Fruit fly (Drosophila melanogaster): ENCODE measurements around the gene Smn.

DNA sequence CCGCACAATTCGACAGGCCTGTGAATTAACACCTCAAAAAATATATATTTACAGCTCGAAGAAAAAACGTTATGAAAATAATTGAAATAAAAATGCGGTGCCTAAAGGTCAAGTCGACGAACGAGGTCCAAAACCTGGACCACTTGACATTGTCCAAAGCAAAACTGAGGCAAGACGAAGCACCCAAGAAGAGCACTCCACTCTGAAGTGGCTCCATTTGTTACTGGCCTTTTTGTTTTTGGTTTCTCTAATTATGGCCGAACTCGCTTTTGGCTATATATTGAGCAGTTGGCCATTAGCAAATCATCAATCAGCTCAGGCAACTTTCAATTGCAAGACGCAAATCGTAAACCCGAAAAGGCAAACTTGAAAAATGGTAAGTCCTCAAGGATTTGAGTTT is 24.8 kb downstream of the Smn start, which contains the start of gene CG4229:
- TF ChIP-seq psq (optimal IDR thresholded peaks at IDR 0.05), result no peak
- no peak for TF ChIP-seq insv (optimal IDR thresholded peaks at IDR 0.05)
- TF ChIP-seq Myc (optimal IDR thresholded peaks at IDR 0.05), result no peak
- TF ChIP-seq Sin3A (optimal IDR thresholded peaks at IDR 0.05), result no peak
- no peak for TF ChIP-seq ttk (optimal IDR thresholded peaks at IDR 0.05)

Data from Kc167 (cell line).